Worm (Caenorhabditis elegans): Measurements from ENCODE around the gene E02H1.1.

Gene E02H1.1

DNA sequence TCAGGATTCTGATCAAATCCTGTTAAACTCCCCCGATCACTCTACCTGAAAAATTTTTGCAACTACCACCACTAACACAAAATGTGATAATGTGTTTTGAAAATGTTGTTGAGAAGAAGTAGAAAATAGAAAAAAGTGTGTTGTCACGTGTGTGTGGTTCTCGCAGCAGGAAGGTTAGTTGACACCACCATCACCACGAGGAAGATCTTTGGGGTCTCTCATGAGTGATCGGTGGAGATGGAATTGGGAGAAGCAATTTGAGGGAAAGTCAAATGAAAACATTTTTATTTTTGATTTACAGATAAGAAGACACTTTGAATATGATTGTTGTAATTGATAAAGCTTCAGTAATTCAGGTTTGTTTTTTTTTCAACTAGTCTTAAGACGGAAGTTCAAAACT, 10.7 kb upstream of the E02H1.1 start (continued):
- no peak for TF ChIP-seq sup-37 (GFP tag; optimal IDR thresholded peaks at IDR 0.05)
- TF ChIP-seq lir-3 (tag; optimal IDR thresholded peaks at IDR 0.05; ENCODE audit: poor library complexity): peak; percentile 57
- TF ChIP-seq lin-13 (GFP tag; optimal IDR thresholded peaks at IDR 0.05): peak; percentile 44
- TF ChIP-seq efl-1 (optimal IDR thresholded peaks at IDR 0.05): no peak
- TF ChIP-seq efl-1 (GFP tag; optimal IDR thresholded peaks at IDR 0.05 in 1 of 2): peak in 1 of 2 experiments; percentile 90
- peak; percentile 49 for TF ChIP-seq tbx-2 (tag; optimal IDR thresholded peaks at IDR 0.05)
- peak; percentile 72 for TF ChIP-seq vab-15 (tag; optimal IDR thresholded peaks at IDR 0.05)
- peak; percentile 12 for TF ChIP-seq lin-39 (tag; optimal IDR thresholded peaks at IDR 0.05)
- TF ChIP-seq mep-1 (tag; optimal IDR thresholded peaks at IDR 0.05): peak; percentile 24
- peak; percentile 24 for TF ChIP-seq pax-3 (tag; optimal IDR thresholded peaks at IDR 0.05)
- peak; percentile 34 to 65 for TF ChIP-seq lin-35 (GFP tag; optimal IDR thresholded peaks at IDR 0.05)
- peak; percentile 21 for TF ChIP-seq xbp-1 (tag; optimal IDR thresholded peaks at IDR 0.05)
- TF ChIP-seq ces-1 (GFP tag; optimal IDR thresholded peaks at IDR 0.05): no peak
- TF ChIP-seq unc-30 (tag; optimal IDR thresholded peaks at IDR 0.05): no peak
- peak; percentile 80 for TF ChIP-seq ztf-4 (tag; optimal IDR thresholded peaks at IDR 0.05)
- TF ChIP-seq swsn-7 (tag; optimal IDR thresholded peaks at IDR 0.05): peak; percentile 6
- no peak for TF ChIP-seq hlh-4 (tag; optimal IDR thresholded peaks at IDR 0.05)
- peak; percentile 77 for TF ChIP-seq rnt-1 (tag; optimal IDR thresholded peaks at IDR 0.05)
- TF ChIP-seq mdl-1 (tag; optimal IDR thresholded peaks at IDR 0.05): peak in 1 of 2 experiments; percentile 92

DNA sequence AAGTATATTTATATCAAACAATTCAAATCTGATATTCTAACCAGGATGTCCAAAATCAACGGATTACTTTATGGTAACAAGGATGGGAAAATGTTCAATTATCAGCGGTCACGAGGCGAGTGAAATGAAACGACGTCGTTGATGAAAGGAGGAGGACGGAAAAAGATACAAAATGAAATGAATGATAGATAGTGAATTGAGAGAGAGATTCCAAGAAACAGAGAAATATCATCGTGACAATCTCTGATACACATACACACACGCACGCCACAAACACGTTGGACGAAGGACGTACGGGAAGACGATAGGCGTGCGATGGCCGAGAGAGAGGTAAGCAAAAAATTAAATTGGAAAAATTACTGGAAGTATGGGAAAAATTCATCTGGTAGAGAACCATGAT, 10.1 kb upstream of the E02H1.1 start:
- TF ChIP-seq aha-1 (tag; optimal IDR thresholded peaks at IDR 0.05) (no peak), ztf-4 (tag; optimal IDR thresholded peaks at IDR 0.05) (peak; percentile 83), hpl-2 (GFP tag; optimal IDR thresholded peaks at IDR 0.05) (peak; percentile 7), nhr-20 (tag; optimal IDR thresholded peaks at IDR 0.05) (peak; percentile 96), elt-3 (tag; optimal IDR thresholded peaks at IDR 0.05) (peak in 3 of 6 experiments; percentile 38 to 96 (median 89)), mef-2 (tag; optimal IDR thresholded peaks at IDR 0.05) (peak; percentile 27), nhr-85 (tag) (peak; percentile 98), skn-1 (tag; optimal IDR thresholded peaks at IDR 0.05) (no peak), nhr-77 (tag; optimal IDR thresholded peaks at IDR 0.05) (no peak), xbp-1 (tag; optimal IDR thresholded peaks at IDR 0.05) (peak; percentile 61), sup-37 (GFP tag; optimal IDR thresholded peaks at IDR 0.05) (peak; percentile 37), nhr-12 (tag; optimal IDR thresholded peaks at IDR 0.05) (no peak), ces-1 (GFP tag; optimal IDR thresholded peaks at IDR 0.05) (no peak), ceh-8 (GFP tag; optimal IDR thresholded peaks at IDR 0.05) (no peak), isw-1 (GFP tag; IDR thresholded peaks at IDR 0.05) (no peak), nhr-90 (tag; optimal IDR thresholded peaks at IDR 0.05; ENCODE audit: poor library complexity) (peak; percentile 87), nhr-84 (tag; optimal IDR thresholded peaks at IDR 0.05) (no peak), grh-1 (GFP tag; IDR thresholded peaks at IDR 0.05) (peak; percentile 55), nhr-71 (tag; optimal IDR thresholded peaks at IDR 0.05) (peak; percentile 93), dsc-1 (tag; optimal IDR thresholded peaks at IDR 0.05) (no peak), ceh-90 (tag; optimal IDR thresholded peaks at IDR 0.05) (no peak), rnt-1 (tag; optimal IDR thresholded peaks at IDR 0.05) (peak; percentile 67), C16A3.4 (tag; optimal IDR thresholded peaks at IDR 0.05) (peak; percentile 61), nhr-28 (tag; optimal IDR thresholded peaks at IDR 0.05) (no peak), Y116A8C.19 (tag; optimal IDR thresholded peaks at IDR 0.05; ENCODE audit: borderline replicate concordance) (no peak), sptf-1 (tag; optimal IDR thresholded peaks at IDR 0.05) (no peak), pqm-1 (tag; optimal IDR thresholded peaks at IDR 0.05) (no peak), zip-4 (GFP tag; optimal IDR thresholded peaks at IDR 0.05) (peak; percentile 7), pag-3 (tag; optimal IDR thresholded peaks at IDR 0.05; ENCODE audit: borderline replicate concordance, insufficient read depth) (no peak), F16B12.6 (tag; optimal IDR thresholded peaks at IDR 0.05) (no peak), swsn-7 (tag; optimal IDR thresholded peaks at IDR 0.05) (peak; percentile 63), lin-14 (GFP tag; optimal IDR thresholded peaks at IDR 0.05) (peak; percentile 96), nhr-237 (tag; optimal IDR thresholded peaks at IDR 0.05) (no peak), unc-86 (tag; optimal IDR thresholded peaks at IDR 0.05) (no peak), zag-1 (tag; optimal IDR thresholded peaks at IDR 0.05) (no peak), egl-27 (tag; optimal IDR thresholded peaks at IDR 0.05) (no peak), mab-9 (GFP tag; IDR thresholded peaks at IDR 0.05) (0 out of 2 replicates have a peak, but pooled peaks have one; percentile 21), lin-15B (tag; optimal IDR thresholded peaks at IDR 0.05) (no peak), snu-23 (GFP tag; optimal IDR thresholded peaks at IDR 0.05) (peak; percentile 88)

Data from whole organism, L1 larva.